Worm (Caenorhabditis elegans): ENCODE results near the gene C05B5.4.

DNA sequence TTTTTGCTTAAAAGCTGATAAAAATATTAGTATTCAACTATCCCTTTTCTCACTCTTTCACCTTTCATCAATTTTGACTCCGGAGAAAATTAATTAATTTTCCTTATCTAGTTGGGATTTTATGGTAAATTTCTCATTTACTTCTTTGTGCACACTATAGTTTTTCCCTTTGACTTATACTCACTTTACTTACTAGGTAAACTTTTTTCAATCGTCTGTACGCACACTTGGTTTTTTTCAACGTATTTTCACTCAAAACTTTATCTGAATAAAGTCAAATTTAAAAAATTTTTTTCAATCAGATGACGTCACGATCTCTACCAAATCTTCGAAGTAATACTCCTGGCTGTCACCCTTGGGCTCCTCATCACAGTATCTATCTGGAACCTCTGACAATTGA is 18.5 kb downstream of the C05B5.4 start, which contains the start of gene C05B5.16:
- no peak for TF ChIP-seq flt-1 (GFP tag; IDR thresholded peaks at IDR 0.05)
- TF ChIP-seq tbx-37 (GFP tag; conservative IDR thresholded peaks at IDR 0.05), result no peak
- no peak for TF ChIP-seq ceh-36 (tag; optimal IDR thresholded peaks at IDR 0.05)
- no peak for TF ChIP-seq sea-1 (GFP tag; conservative IDR thresholded peaks at IDR 0.05)
- no peak for TF ChIP-seq hmg-4 (GFP tag; optimal IDR thresholded peaks at IDR 0.05)
- no peak for TF ChIP-seq ama-1 (optimal IDR thresholded peaks at IDR 0.05)
- no peak for TF ChIP-seq hmbx-1 (tag; optimal IDR thresholded peaks at IDR 0.05)
- no peak for TF ChIP-seq hnd-1 (tag; optimal IDR thresholded peaks at IDR 0.05)
